Fruit fly (Drosophila melanogaster) S2 (cell line): ENCODE measurements around the gene Mob2.

ENCODE experiments used
- CG8478 ChIP-seq: fragments of >200 bp; optimal IDR thresholded peaks from 2 replicates; lab custom pipeline; 2018
- CTCF ChIP-seq, 2 experiments: fragments of >200 bp; optimal IDR thresholded peaks; 2 replicates each; lab custom pipeline; 2018

DNA sequence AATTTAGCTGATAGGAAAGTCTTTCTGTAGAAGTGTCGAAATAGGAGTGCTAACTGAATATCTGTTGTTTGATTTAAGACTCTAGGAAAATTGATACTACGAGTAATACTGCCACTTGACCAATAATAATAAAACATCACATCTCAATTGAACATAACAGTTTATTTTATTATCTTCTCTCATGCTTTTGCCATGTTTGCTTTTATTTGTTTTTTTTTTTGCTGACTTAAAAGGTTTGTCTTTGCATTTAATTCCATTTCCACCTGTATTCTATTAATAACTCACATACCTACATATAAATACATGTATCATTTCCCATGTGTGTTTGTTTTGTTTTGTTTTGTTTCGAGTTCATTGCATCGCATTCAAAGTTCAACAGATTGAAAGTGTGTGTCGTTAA is 39.4 kb downstream of the Mob2 start, which contains the start of the genes CG11714 and Fuca:
- no peak for TF ChIP-seq CTCF (optimal IDR thresholded peaks at IDR 0.05; lab: Kevin White, UChicago)
- TF ChIP-seq CG8478 = no peak
